Fruit fly (Drosophila melanogaster) whole organism, embryonic: Measurements from ENCODE around the gene CG34258.
A peak's percentile ranks its signal among the peaks of the same experiment; 100 is the strongest.

Experiments used
- CG10209 ChIP-seq: fragments of 200-800 bp; sonication (Bioruptor generic); optimal IDR thresholded peaks from 3 replicates; lab custom pipeline; 2017; ENCODE audit warnings: missing biosample characterization, mild to moderate bottlenecking, missing genetic modification characterization, missing genetic modification reagents
- CG10654 ChIP-seq: fragments of 200-800 bp; sonication (Bioruptor generic); optimal IDR thresholded peaks from 2 replicates; lab custom pipeline; 2016; ENCODE audit warnings: missing biosample characterization, missing genetic modification characterization
- CG12104 ChIP-seq: fragments of 200-800 bp; sonication (Bioruptor generic); optimal IDR thresholded peaks from 3 replicates; lab custom pipeline; 2016; ENCODE audit warnings: missing biosample characterization, missing genetic modification characterization
- CG12391 ChIP-seq: fragments of 200-800 bp; sonication (Bioruptor generic); optimal IDR thresholded peaks from 3 replicates; lab custom pipeline; 2018; ENCODE audit warnings: missing biosample characterization, mild to moderate bottlenecking, missing genetic modification characterization, moderate library complexity
- CG14014 ChIP-seq: fragments of 200-800 bp; sonication (Bioruptor generic); IDR thresholded peaks from 2 replicates; pipeline ENCODE4 v1.3.6; 2022; ENCODE audit warnings: missing biosample characterization, missing genetic modification characterization
- CG14050 ChIP-seq: fragments of 200-800 bp; sonication (Bioruptor generic); IDR thresholded peaks from 3 replicates; pipeline ENCODE4 v1.3.6; 2022; ENCODE audit warnings: missing biosample characterization, missing genetic modification characterization
- CG1529 ChIP-seq: fragments of 200-800 bp; sonication (Bioruptor generic); optimal IDR thresholded peaks from 3 replicates; lab custom pipeline; 2018; ENCODE audit warnings: missing biosample characterization, missing genetic modification characterization
- CG15601 ChIP-seq: fragments of 200-800 bp; sonication (Bioruptor generic); optimal IDR thresholded peaks from 3 replicates; lab custom pipeline; 2019; ENCODE audit warnings: missing biosample characterization, mild to moderate bottlenecking, missing genetic modification characterization, moderate library complexity
- CG17829 ChIP-seq: fragments of 200-800 bp; optimal IDR thresholded peaks from 2 replicates; lab custom pipeline; 2019; ENCODE audit warnings: missing biosample characterization, mild to moderate bottlenecking, missing genetic modification characterization, moderate library complexity
- CG18011 ChIP-seq: fragments of 200-800 bp; sonication (Bioruptor generic); optimal IDR thresholded peaks from 2 replicates; lab custom pipeline; 2017; ENCODE audit warnings: missing biosample characterization, missing genetic modification characterization, mild to moderate bottlenecking, moderate library complexity, missing genotype
- CG2120 ChIP-seq: fragments of 200-800 bp; sonication (Bioruptor generic); optimal IDR thresholded peaks from 3 replicates; lab custom pipeline; 2016; ENCODE audit warnings: missing biosample characterization, missing genetic modification characterization
- CG2712 ChIP-seq: fragments of 200-800 bp; optimal IDR thresholded peaks from 3 replicates; lab custom pipeline; 2019; ENCODE audit warnings: missing biosample characterization, mild to moderate bottlenecking, missing genetic modification characterization, moderate library complexity
- CG31365 ChIP-seq: fragments of 200-800 bp; sonication (Bioruptor generic); optimal IDR thresholded peaks from 2 replicates; lab custom pipeline; 2018; ENCODE audit warnings: missing biosample characterization, mild to moderate bottlenecking, missing genetic modification characterization
- CG34224 ChIP-seq: fragments of 200-800 bp; sonication (Bioruptor generic); IDR thresholded peaks from 3 replicates; pipeline ENCODE4 v1.3.6; 2022; ENCODE audit warnings: missing biosample characterization, missing genetic modification characterization; ENCODE audit not compliant: partially characterized antibody
- CG3995 ChIP-seq: fragments of 200-800 bp; sonication (Bioruptor generic); optimal IDR thresholded peaks from 3 replicates; lab custom pipeline; 2016; ENCODE audit warnings: missing biosample characterization, missing genetic modification characterization
- CG4617 ChIP-seq: fragments of 200-800 bp; sonication (Bioruptor generic); optimal IDR thresholded peaks from 3 replicates; lab custom pipeline; 2016; ENCODE audit warnings: missing biosample characterization, missing genetic modification characterization, borderline replicate concordance
- CG6689 ChIP-seq: fragments of 200-800 bp; sonication (Bioruptor generic); IDR thresholded peaks from 2 replicates; pipeline ENCODE4 v1.3.6; 2022; ENCODE audit warnings: missing biosample characterization, missing genetic modification characterization
- CG6813 ChIP-seq: fragments of 200-800 bp; sonication (Bioruptor generic); optimal IDR thresholded peaks from 2 replicates; lab custom pipeline; 2017; ENCODE audit warnings: missing biosample characterization, missing genetic modification characterization, mild to moderate bottlenecking, moderate library complexity, missing genetic modification reagents
- CG7963 ChIP-seq: fragments of 200-800 bp; sonication (Bioruptor generic); IDR thresholded peaks from 3 replicates; pipeline ENCODE4 v1.3.6; 2022; ENCODE audit warnings: missing biosample characterization, missing genetic modification characterization; ENCODE audit not compliant: partially characterized antibody
- CG9727 ChIP-seq: fragments of 200-800 bp; sonication (Bioruptor generic); optimal IDR thresholded peaks from 3 replicates; lab custom pipeline; 2017; ENCODE audit warnings: missing biosample characterization, mild to moderate bottlenecking, missing genetic modification characterization
- CHES-1-like ChIP-seq: fragments of 200-800 bp; sonication (Bioruptor generic); optimal IDR thresholded peaks from 2 replicates; lab custom pipeline; 2016; ENCODE audit warnings: missing biosample characterization, missing genetic modification characterization
- D ChIP-seq, 2 experiments: fragments of 200-800 bp in 1 of 2; fragments of >200 bp in 1 of 2; sonication (Bioruptor generic) in 1 of 2; optimal IDR thresholded peaks; 2 replicates in 1 of 2; 3 replicates in 1 of 2; lab custom pipeline; 2017; ENCODE audit warnings: mild to moderate bottlenecking in 1 of 2, missing biosample characterization in 1 of 2, missing genetic modification characterization in 1 of 2, missing genetic modification reagents in 1 of 2
- Deaf1 ChIP-seq: fragments of 200-800 bp; optimal IDR thresholded peaks from 3 replicates; lab custom pipeline; 2019; ENCODE audit warnings: missing biosample characterization, mild to moderate bottlenecking, missing genetic modification characterization, moderate library complexity
- Dip2 ChIP-seq: fragments of 200-800 bp; sonication (Bioruptor generic); IDR thresholded peaks from 2 replicates; pipeline ENCODE4 v1.3.6; 2022; ENCODE audit warnings: missing biosample characterization, missing genetic modification characterization
- Dip3 ChIP-seq: fragments of 200-800 bp; sonication (Bioruptor generic); optimal IDR thresholded peaks from 3 replicates; lab custom pipeline; 2016; ENCODE audit warnings: missing biosample characterization, missing genetic modification characterization
- E2f2 ChIP-seq: fragments of 200-800 bp; sonication (Bioruptor generic); IDR thresholded peaks from 2 replicates; pipeline ENCODE4 v1.3.6; 2022; ENCODE audit warnings: missing biosample characterization, missing genetic modification characterization
- Eip74EF ChIP-seq, 2 experiments: fragments of 200-800 bp in 1 of 2; fragments of >200 bp in 1 of 2; sonication (Bioruptor generic) in 1 of 2; optimal IDR thresholded peaks; 2 replicates each; lab custom pipeline; 2017 to 2019; ENCODE audit warnings: missing biosample characterization in 2 of 2, missing genetic modification characterization in 2 of 2, mild to moderate bottlenecking in 1 of 2, moderate library complexity in 1 of 2
- Fer1 ChIP-seq: fragments of 200-800 bp; sonication (Bioruptor generic); optimal IDR thresholded peaks from 2 replicates; lab custom pipeline; 2017; ENCODE audit warnings: missing biosample characterization, mild to moderate bottlenecking, missing genetic modification characterization
- Fer2 ChIP-seq: fragments of 200-800 bp; sonication (Bioruptor generic); optimal IDR thresholded peaks from 2 replicates; lab custom pipeline; 2018; ENCODE audit warnings: missing biosample characterization, mild to moderate bottlenecking, missing genetic modification characterization, moderate library complexity
- PHDP ChIP-seq: fragments of 200-800 bp; sonication (Bioruptor generic); optimal IDR thresholded peaks from 3 replicates; lab custom pipeline; 2018; ENCODE audit warnings: missing biosample characterization, mild to moderate bottlenecking, missing genetic modification characterization, moderate library complexity
- Scr ChIP-seq: fragments of 200-800 bp; sonication (Bioruptor generic); IDR thresholded peaks from 2 replicates; pipeline ENCODE4 v1.3.6; 2022; ENCODE audit warnings: missing biosample characterization, missing genetic modification characterization; ENCODE audit not compliant: partially characterized antibody
- Ssrp ChIP-seq: fragments of 200-800 bp; sonication (Bioruptor generic); optimal IDR thresholded peaks from 2 replicates; lab custom pipeline; 2018; ENCODE audit warnings: missing biosample characterization, mild to moderate bottlenecking, missing genetic modification characterization, moderate library complexity
- Taf1 ChIP-seq: fragments of 200-800 bp; sonication (Bioruptor generic); IDR thresholded peaks from 2 replicates; pipeline ENCODE4 v1.3.6; 2022; ENCODE audit warnings: missing biosample characterization, missing genetic modification characterization
- Xbp1 ChIP-seq: fragments of 200-800 bp; sonication (Bioruptor generic); optimal IDR thresholded peaks from 3 replicates; lab custom pipeline; 2016; ENCODE audit warnings: missing biosample characterization, mild to moderate bottlenecking, missing genetic modification characterization
- abd-A ChIP-seq: fragments of 200-800 bp; sonication (Bioruptor generic); optimal IDR thresholded peaks from 3 replicates; lab custom pipeline; 2019; ENCODE audit warnings: missing biosample characterization, mild to moderate bottlenecking, missing genetic modification characterization, moderate library complexity
- ara ChIP-seq: fragments of 200-800 bp; sonication (Bioruptor generic); IDR thresholded peaks from 2 replicates; pipeline ENCODE4 v1.3.6; 2022; ENCODE audit warnings: missing biosample characterization, missing genetic modification characterization
- ase ChIP-seq: fragments of 200-800 bp; sonication (Bioruptor generic); IDR thresholded peaks from 3 replicates; pipeline ENCODE4 v1.3.6; 2022; ENCODE audit warnings: missing biosample characterization, missing genetic modification characterization
- gce ChIP-seq: fragments of 200-800 bp; sonication (Bioruptor generic); IDR thresholded peaks from 3 replicates; pipeline ENCODE4 v1.3.6; 2022; ENCODE audit warnings: missing biosample characterization, missing genetic modification characterization
- grn ChIP-seq: fragments of 200-800 bp; sonication (Bioruptor generic); optimal IDR thresholded peaks from 3 replicates; lab custom pipeline; 2017; ENCODE audit warnings: missing biosample characterization, missing genetic modification characterization
- her ChIP-seq: fragments of 200-800 bp; sonication (Bioruptor generic); optimal IDR thresholded peaks from 2 replicates; lab custom pipeline; 2016; ENCODE audit warnings: missing biosample characterization, missing genetic modification characterization
- hkb ChIP-seq, 2 experiments: fragments of 200-800 bp in 1 of 2; fragments of >200 bp in 1 of 2; sonication (Bioruptor generic) in 1 of 2; IDR thresholded peaks in 1 of 2; optimal IDR thresholded peaks in 1 of 2; 2 replicates each; pipeline versions ENCODE4 v1.3.6 to Lab custom; 2017 to 2022; ENCODE audit warnings: missing biosample characterization in 1 of 2, missing genetic modification characterization in 1 of 2
- insv ChIP-seq, 2 experiments: fragments of 200-800 bp; sonication (Bioruptor generic); optimal IDR thresholded peaks; 3 replicates each; lab custom pipeline; 2016 to 2018; ENCODE audit warnings: missing biosample characterization in 2 of 2, missing genetic modification characterization in 2 of 2
- maf-S ChIP-seq: fragments of 200-800 bp; sonication (Bioruptor generic); optimal IDR thresholded peaks from 2 replicates; lab custom pipeline; 2016; ENCODE audit warnings: missing biosample characterization, missing genetic modification characterization
- nerfin-1 ChIP-seq: fragments of 200-800 bp; sonication (Bioruptor generic); optimal IDR thresholded peaks from 3 replicates; lab custom pipeline; 2019; ENCODE audit warnings: missing biosample characterization, mild to moderate bottlenecking, missing genetic modification characterization, moderate library complexity
- psq ChIP-seq: fragments of 200-800 bp; sonication (Bioruptor generic); optimal IDR thresholded peaks from 2 replicates; lab custom pipeline; 2017; ENCODE audit warnings: missing biosample characterization, missing genetic modification characterization
- rib ChIP-seq: fragments of 200-800 bp; sonication (Bioruptor generic); IDR thresholded peaks from 2 replicates; pipeline ENCODE4 v1.3.6; 2022; ENCODE audit warnings: missing biosample characterization, missing genetic modification characterization
- sisA ChIP-seq: fragments of 200-800 bp; sonication (Bioruptor generic); IDR thresholded peaks from 2 replicates; pipeline ENCODE4 v1.3.6; 2022; ENCODE audit warnings: missing biosample characterization, missing genetic modification characterization
- tio ChIP-seq: fragments of 200-800 bp; sonication (Bioruptor generic); optimal IDR thresholded peaks from 2 replicates; lab custom pipeline; 2017; ENCODE audit warnings: missing biosample characterization, missing genetic modification characterization, inconsistent platforms

CG34258 gene

dm6 chr3L:19928435-19929011 lies 23.2 kb downstream of the CG34258 start, which contains the start of the genes CG8004 and RhoGDI (continued):
- no peak for TF ChIP-seq D (optimal IDR thresholded peaks at IDR 0.05; lab: Kevin White, UChicago)
- TF ChIP-seq D (GFP tag; optimal IDR thresholded peaks at IDR 0.05; lab: Kevin White, UChicago) = no peak
- TF ChIP-seq grn (GFP tag; lab: Kevin White, UChicago) = no peak
- TF ChIP-seq CG10654 (GFP tag; lab: Kevin White, UChicago) = peak; percentile 60
- peak; percentile 66 for TF ChIP-seq PHDP (tag; lab: Kevin White, UChicago)
- peak; percentile 43; the same call in 2 of the 3 replicates for TF ChIP-seq CG14050 (GFP tag; lab: Robert Waterston, UW)
- TF ChIP-seq CG6689 = peak; percentile 56; the same call in 1 of the 2 replicates
- TF ChIP-seq CG6813 = no peak
- TF ChIP-seq insv (GFP tag; optimal IDR thresholded peaks at IDR 0.05; lab: Kevin White, UChicago) = peak; percentile 75 to 95
- TF ChIP-seq CG4617 (GFP tag; lab: Kevin White, UChicago) = peak; percentile 96
- 0 out of 2 replicates have a peak, but pooled peaks have one; percentile 33 for TF ChIP-seq rib (GFP tag; lab: Robert Waterston, UW)
- no peak for TF ChIP-seq CG31365
- peak; percentile 79 for TF ChIP-seq CG17829
- TF ChIP-seq abd-A = no peak
- peak; percentile 67 for TF ChIP-seq Dip3 (GFP tag; lab: Kevin White, UChicago)
- no peak for TF ChIP-seq ase (GFP tag; lab: Robert Waterston, UW)
- peak; percentile 59 for TF ChIP-seq CG14014 (GFP tag; lab: Robert Waterston, UW)
- TF ChIP-seq nerfin-1 = no peak
- peak; percentile 45 for TF ChIP-seq Fer2 (tag; lab: Kevin White, UChicago)
- TF ChIP-seq maf-S (GFP tag; lab: Kevin White, UChicago) = peak; percentile 61
- TF ChIP-seq CG10209 = peak; percentile 39
- TF ChIP-seq CG15601 (tag; lab: Kevin White, UChicago) = peak; percentile 68
- no peak for TF ChIP-seq hkb (optimal IDR thresholded peaks at IDR 0.05; lab: Kevin White, UChicago)
- peak; percentile 49; the same call in 1 of the 2 replicates for TF ChIP-seq hkb (GFP tag; IDR thresholded peaks at IDR 0.05; lab: Robert Waterston, UW)
- peak; percentile 21 for TF ChIP-seq CG12104 (GFP tag; lab: Kevin White, UChicago)
- TF ChIP-seq CG34224 (GFP tag; lab: Robert Waterston, UW) = no peak
- TF ChIP-seq Taf1 (GFP tag; lab: Robert Waterston, UW) = peak; percentile 9; the same call in 1 of the 2 replicates
- TF ChIP-seq Scr (GFP tag; lab: Robert Waterston, UW) = peak; percentile 25; the same call in 1 of the 2 replicates
- no peak for TF ChIP-seq Fer1 (GFP tag; lab: Kevin White, UChicago)
- peak; percentile 70 for TF ChIP-seq CG2712 (tag; lab: Kevin White, UChicago)
- TF ChIP-seq E2f2 = peak; percentile 52
- no peak for TF ChIP-seq ara (GFP tag; lab: Robert Waterston, UW)
- TF ChIP-seq gce = no peak
- no peak for TF ChIP-seq tio (GFP tag; lab: Kevin White, UChicago)
- TF ChIP-seq Ssrp (tag; lab: Kevin White, UChicago) = peak; percentile 59
- TF ChIP-seq her (GFP tag; lab: Kevin White, UChicago) = peak; percentile 36
- TF ChIP-seq psq (GFP tag; lab: Kevin White, UChicago) = no peak
- TF ChIP-seq Dip2 = no peak
- peak; percentile 82 for TF ChIP-seq CG12391 (tag; lab: Kevin White, UChicago)
- TF ChIP-seq Xbp1 (GFP tag; lab: Kevin White, UChicago) = peak; percentile 74
- TF ChIP-seq CHES-1-like (GFP tag; lab: Kevin White, UChicago) = peak; percentile 52
- TF ChIP-seq CG3995 (GFP tag; lab: Kevin White, UChicago) = peak; percentile 32
- peak; percentile 84 for TF ChIP-seq CG2120 (GFP tag; lab: Kevin White, UChicago)
- no peak for TF ChIP-seq Deaf1 (tag; lab: Kevin White, UChicago)
- peak in 1 of 2 experiments; percentile 24 for TF ChIP-seq Eip74EF (GFP tag; optimal IDR thresholded peaks at IDR 0.05; lab: Kevin White, UChicago)
- TF ChIP-seq CG9727 (GFP tag; lab: Kevin White, UChicago) = peak; percentile 55
- peak; percentile 36 for TF ChIP-seq CG18011 (GFP tag; lab: Kevin White, UChicago)
- no peak for TF ChIP-seq CG1529 (GFP tag; lab: Kevin White, UChicago)
- TF ChIP-seq CG7963 (GFP tag; lab: Robert Waterston, UW) = no peak
- no peak; the same call in none of the 2 replicates for TF ChIP-seq sisA
